Fruit fly (Drosophila melanogaster) S2 (cell line): ENCODE results near the gene Fancd2.

Source experiments
- CG8478 ChIP-seq: fragments of >200 bp; optimal IDR thresholded peaks from 2 replicates; lab custom pipeline; 2018
- CTCF ChIP-seq, 2 experiments: fragments of >200 bp; optimal IDR thresholded peaks; 2 replicates each; lab custom pipeline; 2018

DNA sequence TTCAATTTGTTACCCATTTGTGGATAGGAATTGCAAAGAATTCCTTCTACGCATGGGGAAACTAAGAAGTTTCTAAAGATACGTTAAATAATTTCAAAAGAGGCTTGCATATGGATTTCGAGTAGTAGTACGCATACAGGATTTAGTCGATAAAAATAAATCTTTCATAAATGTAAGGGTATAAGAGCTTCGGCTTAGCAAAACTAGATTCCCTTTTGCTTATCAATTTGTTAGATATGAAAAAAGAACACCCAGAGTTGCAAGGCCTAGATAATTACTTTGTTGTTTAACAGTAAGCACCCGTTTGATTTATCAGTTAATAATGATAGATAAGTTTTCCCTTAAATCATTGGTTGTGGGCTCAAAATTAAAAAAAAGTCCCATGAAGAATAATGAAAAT lies 29.5 kb upstream of the Fancd2 start:
- TF ChIP-seq CTCF (optimal IDR thresholded peaks at IDR 0.05; lab: Kevin White, UChicago), result no peak
- TF ChIP-seq CG8478 (lab: Kevin White, UChicago), result no peak
